Worm (Caenorhabditis elegans) whole organism, L4 larva: ENCODE measurements around the gene C15C7.4.
A peak's percentile ranks its signal among the peaks of the same experiment; 100 is the strongest.

Experiments
- D1046.2 ChIP-seq: fragments of 200-800 bp; sonication (Bioruptor generic); IDR thresholded peaks from 2 replicates; pipeline ENCODE4 v1.3.6; 2022; ENCODE audit warnings: missing genetic modification characterization, missing compliant biosample characterization
- F37D6.2 ChIP-seq: sonication (generic microtip); optimal IDR thresholded peaks from 2 replicates; lab custom pipeline; 2016; ENCODE audit warnings: mild to moderate bottlenecking, missing genetic modification characterization, missing compliant biosample characterization
- T26A8.4 ChIP-seq: fragments of 200-800 bp; sonication (Bioruptor generic); IDR thresholded peaks from 2 replicates; pipeline ENCODE4 v1.3.6; 2022; ENCODE audit warnings: missing genetic modification characterization, missing compliant biosample characterization
- Y75B8A.6 ChIP-seq: fragments of 200-800 bp; sonication (Bioruptor generic); IDR thresholded peaks from 2 replicates; pipeline ENCODE4 v1.3.6; 2022; ENCODE audit warnings: missing genetic modification reagents, missing genetic modification characterization, missing compliant biosample characterization
- ZK546.5 ChIP-seq, 2 experiments: sonication (generic microtip); optimal IDR thresholded peaks; 2 replicates each; lab custom pipeline; 2017; ENCODE audit warnings: missing biosample characterization in 2 of 2, missing genetic modification characterization in 2 of 2
- aha-1 ChIP-seq: fragments of 150-350 bp; peaks from one replicate; lab custom pipeline; 2014; ENCODE audit warnings: missing biosample characterization, missing genetic modification characterization
- ama-1 ChIP-seq: fragments of 150-350 bp; optimal IDR thresholded peaks from 2 replicates; lab custom pipeline; 2014; ENCODE audit warnings: inconsistent platforms, mixed read lengths
- ceh-20 ChIP-seq: fragments of 200-800 bp; sonication (Bioruptor generic); IDR thresholded peaks from 2 replicates; pipeline ENCODE4 v1.3.6; 2022; ENCODE audit warnings: missing genetic modification reagents, missing genetic modification characterization, missing compliant biosample characterization
- ctbp-1 ChIP-seq: fragments of 200-800 bp; sonication (Bioruptor generic); IDR thresholded peaks from 2 replicates; pipeline ENCODE4 v1.3.6; 2022; ENCODE audit warnings: missing genetic modification reagents, missing genetic modification characterization, missing compliant biosample characterization
- daf-16 ChIP-seq, 3 experiments: sonication (generic microtip); optimal IDR thresholded peaks; 2 replicates each; lab custom pipeline; 2016 to 2017; ENCODE audit warnings: missing genetic modification characterization in 3 of 3, missing genetic modification reagents in 3 of 3, mild to moderate bottlenecking in 2 of 3, missing compliant biosample characterization in 2 of 3, missing biosample characterization in 1 of 3, moderate library complexity in 1 of 3
- daf-19 ChIP-seq: fragments of 200-800 bp; sonication (Bioruptor generic); conservative IDR thresholded peaks from 2 replicates; pipeline ENCODE4 v1.3.6; 2022; ENCODE audit warnings: missing genetic modification characterization, missing compliant biosample characterization
- dmd-8 ChIP-seq: fragments of 200-800 bp; sonication (Bioruptor generic); IDR thresholded peaks from 2 replicates; pipeline ENCODE4 v1.3.6; 2022; ENCODE audit warnings: missing genetic modification characterization, missing compliant biosample characterization
- egl-27 ChIP-seq: sonication (generic microtip); optimal IDR thresholded peaks from 3 replicates; lab custom pipeline; 2017; ENCODE audit warnings: missing biosample characterization, missing genetic modification reagents, missing genetic modification characterization
- egl-43 ChIP-seq: fragments of 200-800 bp; sonication (Bioruptor generic); IDR thresholded peaks from 2 replicates; pipeline ENCODE4 v1.3.6; 2022; ENCODE audit warnings: missing genetic modification reagents, missing genetic modification characterization, missing compliant biosample characterization
- fkh-10 ChIP-seq: fragments of 150-350 bp; optimal IDR thresholded peaks from 2 replicates; lab custom pipeline; 2014; ENCODE audit warnings: missing biosample characterization, missing genetic modification reagents, missing genetic modification characterization
- hif-1 ChIP-seq, 2 experiments: sonication (generic microtip); optimal IDR thresholded peaks; 2 replicates each; lab custom pipeline; 2016 to 2017; ENCODE audit warnings: missing compliant biosample characterization in 2 of 2, missing genetic modification characterization in 2 of 2, missing genetic modification reagents in 2 of 2, missing genotype in 2 of 2, mild to moderate bottlenecking in 1 of 2
- hlh-11 ChIP-seq: fragments of 200-800 bp; sonication (Bioruptor generic); optimal IDR thresholded peaks from 2 replicates; lab custom pipeline; 2018; ENCODE audit warnings: mild to moderate bottlenecking, missing genetic modification characterization, missing compliant biosample characterization
- hlh-30 ChIP-seq: sonication (generic microtip); optimal IDR thresholded peaks from 2 replicates; lab custom pipeline; 2017; ENCODE audit warnings: antibody characterized with exemption, mild to moderate bottlenecking, missing genetic modification characterization, missing compliant biosample characterization; ENCODE audit not compliant: insufficient read depth
- hmg-1.1 ChIP-seq: fragments of 200-800 bp; sonication (Bioruptor generic); IDR thresholded peaks from 2 replicates; pipeline ENCODE4 v1.3.6; 2022; ENCODE audit warnings: missing genetic modification reagents, missing genetic modification characterization, missing compliant biosample characterization
- lim-7 ChIP-seq: fragments of 200-800 bp; sonication (Bioruptor generic); IDR thresholded peaks from 2 replicates; pipeline ENCODE4 v1.3.6; 2022; ENCODE audit warnings: missing genetic modification characterization, missing compliant biosample characterization
- lin-13 ChIP-seq: fragments of 150-350 bp; optimal IDR thresholded peaks from 2 replicates; lab custom pipeline; 2014; ENCODE audit warnings: missing biosample characterization, missing genetic modification reagents, missing genetic modification characterization
- lsy-2 ChIP-seq, 2 experiments: fragments of 150-350 bp in 1 of 2; sonication (generic microtip) in 1 of 2; optimal IDR thresholded peaks; 2 replicates each; lab custom pipeline; 2014 to 2017; ENCODE audit warnings: missing biosample characterization in 2 of 2, missing genetic modification characterization in 2 of 2
- madf-5 ChIP-seq, 2 experiments: fragments of 200-800 bp; sonication (Bioruptor generic); IDR thresholded peaks; 2 replicates each; pipeline ENCODE4 v1.3.6; 2022; ENCODE audit warnings: missing compliant biosample characterization in 2 of 2, missing genetic modification characterization in 2 of 2
- madf-9 ChIP-seq: fragments of 200-800 bp; sonication (Bioruptor generic); conservative IDR thresholded peaks from 2 replicates; pipeline ENCODE4 v1.3.6; 2022; ENCODE audit warnings: missing genetic modification reagents, missing genetic modification characterization, missing compliant biosample characterization
- mdl-1 ChIP-seq, 2 experiments: fragments of 150-350 bp in 1 of 2; sonication (generic microtip) in 1 of 2; optimal IDR thresholded peaks; 2 replicates each; lab custom pipeline; 2014 to 2017; ENCODE audit warnings: missing biosample characterization in 2 of 2, missing genetic modification characterization in 2 of 2
- mdt-29 ChIP-seq: fragments of 200-800 bp; sonication (Bioruptor generic); IDR thresholded peaks from 2 replicates; pipeline ENCODE4 v1.3.6; 2022; ENCODE audit warnings: missing genetic modification reagents, missing genetic modification characterization, missing compliant biosample characterization
- mep-1 ChIP-seq: fragments of 150-350 bp; sonication (generic microtip); optimal IDR thresholded peaks from 3 replicates; lab custom pipeline; 2014; ENCODE audit warnings: missing biosample characterization, missing genetic modification characterization
- nhr-10 ChIP-seq: fragments of 150-350 bp; optimal IDR thresholded peaks from 2 replicates; lab custom pipeline; 2014; ENCODE audit warnings: missing biosample characterization, missing genetic modification characterization
- nhr-11 ChIP-seq: fragments of 150-350 bp; optimal IDR thresholded peaks from 2 replicates; lab custom pipeline; 2014; ENCODE audit warnings: missing biosample characterization, missing genetic modification characterization
- nhr-237 ChIP-seq: sonication (generic microtip); optimal IDR thresholded peaks from 2 replicates; lab custom pipeline; 2017; ENCODE audit warnings: missing biosample characterization, missing genetic modification characterization
- nhr-28 ChIP-seq: fragments of 150-350 bp; optimal IDR thresholded peaks from 2 replicates; lab custom pipeline; 2014; ENCODE audit warnings: missing biosample characterization, missing genetic modification characterization
- nhr-42 ChIP-seq: fragments of 200-800 bp; sonication (Bioruptor generic); IDR thresholded peaks from 2 replicates; pipeline ENCODE4 v1.3.6; 2022; ENCODE audit warnings: missing genetic modification characterization, missing compliant biosample characterization
- nhr-48 ChIP-seq: sonication (generic microtip); optimal IDR thresholded peaks from 2 replicates; lab custom pipeline; 2016; ENCODE audit warnings: mild to moderate bottlenecking, missing genetic modification characterization, missing compliant biosample characterization
- nhr-6 ChIP-seq: fragments of 150-350 bp; optimal IDR thresholded peaks from 2 replicates; lab custom pipeline; 2014; ENCODE audit warnings: missing biosample characterization, missing genetic modification characterization
- php-3 ChIP-seq: fragments of 200-800 bp; sonication (Bioruptor generic); IDR thresholded peaks from 2 replicates; pipeline ENCODE4 v1.3.6; 2022; ENCODE audit warnings: missing genetic modification reagents, missing genetic modification characterization, missing compliant biosample characterization
- pqm-1 ChIP-seq: sonication (generic microtip); optimal IDR thresholded peaks from 2 replicates; lab custom pipeline; 2017; ENCODE audit warnings: missing biosample characterization, missing genetic modification characterization
- rbr-2 ChIP-seq: sonication (generic microtip); optimal IDR thresholded peaks from 2 replicates; lab custom pipeline; 2016; ENCODE audit warnings: missing genotype, missing genetic modification characterization, missing compliant biosample characterization
- set-16 ChIP-seq: fragments of 200-800 bp; sonication (Bioruptor generic); IDR thresholded peaks from 2 replicates; pipeline ENCODE4 v1.3.6; 2022; ENCODE audit warnings: missing genetic modification reagents, missing genetic modification characterization, missing compliant biosample characterization
- snpc-1.2 ChIP-seq: fragments of 200-800 bp; sonication (Bioruptor generic); IDR thresholded peaks from 2 replicates; pipeline ENCODE4 v1.3.6; 2022; ENCODE audit warnings: missing genetic modification reagents, missing genetic modification characterization, missing compliant biosample characterization
- snpc-4 ChIP-seq: fragments of 150-350 bp; optimal IDR thresholded peaks from 2 replicates; lab custom pipeline; 2014; ENCODE audit warnings: missing biosample characterization, missing genetic modification characterization
- spr-3 ChIP-seq: fragments of 200-800 bp; sonication (Bioruptor generic); optimal IDR thresholded peaks from 2 replicates; lab custom pipeline; 2018; ENCODE audit warnings: mild to moderate bottlenecking, missing genetic modification characterization, missing compliant biosample characterization
- unc-62 ChIP-seq, 3 experiments: fragments of 150-350 bp in 1 of 3; sonication (generic microtip); optimal IDR thresholded peaks in 2 of 3; peaks in 1 of 3; 1 replicate in 1 of 3; 2 replicates in 2 of 3; lab custom pipeline; 2014 to 2017; ENCODE audit warnings: missing biosample characterization in 3 of 3, missing genetic modification characterization in 3 of 3, missing genetic modification reagents in 3 of 3, missing genotype in 1 of 3
- zip-11 ChIP-seq: fragments of 200-800 bp; sonication (Bioruptor generic); IDR thresholded peaks from 2 replicates; pipeline ENCODE4 v1.3.6; 2022; ENCODE audit warnings: missing genetic modification characterization, missing compliant biosample characterization

C15C7.4 gene

ce11 chrX:3115134-3116032 is 30.0 kb upstream of the C15C7.4 start (continued):
- TF ChIP-seq hlh-30 (tag; lab: Kevin White, UChicago), result peak; percentile 64
- peak; percentile 38; the same call in 1 of the 2 replicates for TF ChIP-seq D1046.2 (GFP tag; lab: Robert Waterston, UW)
- TF ChIP-seq egl-27 (tag; lab: Kevin White, UChicago), result no peak
- peak; percentile 51; the same call in 1 of the 2 replicates for TF ChIP-seq php-3
- no peak for TF ChIP-seq lin-13 (GFP tag; lab: Kevin White, UChicago)

ce11 chrX:3116033-3116876 is 29.1 kb upstream of the C15C7.4 start, which contains the start of gene mai-1:
Gene mai-1 (minus strand): TSS chrX:3116589.
- TF ChIP-seq madf-5 (GFP tag; IDR thresholded peaks at IDR 0.05; lab: Robert Waterston, UW), result 0 out of 4 replicates have a peak, but pooled peaks of 1 of the 2 experiments have one; percentile 2
- TF ChIP-seq nhr-42 (GFP tag; lab: Robert Waterston, UW), result 0 out of 2 replicates have a peak, but pooled peaks have one; percentile 53
- TF ChIP-seq daf-19 (GFP tag; lab: Robert Waterston, UW), result 0 out of 2 replicates have a peak, but pooled peaks have one; percentile 36
- TF ChIP-seq madf-9 (GFP tag; lab: Robert Waterston, UW), result peak; percentile 59; the same call in 1 of the 2 replicates
- TF ChIP-seq hlh-30 (tag; lab: Kevin White, UChicago), result no peak
- no peak for TF ChIP-seq zip-11
- peak; percentile 7; the same call in 1 of the 2 replicates for TF ChIP-seq mdt-29 (GFP tag; lab: Robert Waterston, UW)
- TF ChIP-seq ZK546.5 (tag; optimal IDR thresholded peaks at IDR 0.05; lab: Kevin White, UChicago), result no peak
- peak; percentile 37 for TF ChIP-seq spr-3 (GFP tag; lab: Kevin White, UChicago)
- TF ChIP-seq snpc-4 (tag; lab: Kevin White, UChicago), result no peak
- peak in 1 of 2 experiments; percentile 10 for TF ChIP-seq mdl-1 (tag; optimal IDR thresholded peaks at IDR 0.05; lab: Kevin White, UChicago)
- TF ChIP-seq nhr-48, result peak; percentile 47
- TF ChIP-seq daf-16 (GFP tag; optimal IDR thresholded peaks at IDR 0.05; lab: Kevin White, UChicago), result peak in 1 of 2 experiments; percentile 0
- TF ChIP-seq daf-16 (tag; optimal IDR thresholded peaks at IDR 0.05; lab: Kevin White, UChicago), result peak; percentile 79
- TF ChIP-seq hmg-1.1 (GFP tag; lab: Robert Waterston, UW), result peak; percentile 88
- TF ChIP-seq mep-1 (tag; lab: Kevin White, UChicago), result peak; percentile 15
- peak; percentile 95 to 100 for TF ChIP-seq hif-1 (tag; optimal IDR thresholded peaks at IDR 0.05; lab: Kevin White, UChicago)
- TF ChIP-seq lsy-2 (tag; optimal IDR thresholded peaks at IDR 0.05; lab: Kevin White, UChicago), result peak; percentile 7 to 24
- peak; percentile 7 for TF ChIP-seq nhr-28 (tag; lab: Kevin White, UChicago)
- TF ChIP-seq set-16 (GFP tag; lab: Robert Waterston, UW), result peak; percentile 89
- TF ChIP-seq fkh-10 (GFP tag; lab: Kevin White, UChicago), result peak; percentile 42
- no peak for TF ChIP-seq nhr-6 (tag; lab: Kevin White, UChicago)
- peak; percentile 42; the same call in 1 of the 2 replicates for TF ChIP-seq snpc-1.2 (GFP tag; lab: Robert Waterston, UW)
- TF ChIP-seq dmd-8 (GFP tag; lab: Robert Waterston, UW), result no peak
- TF ChIP-seq nhr-237 (tag; lab: Kevin White, UChicago), result no peak
- peak; percentile 100 for TF ChIP-seq aha-1 (tag; lab: Kevin White, UChicago)
- peak; percentile 27 for TF ChIP-seq F37D6.2 (tag; lab: Kevin White, UChicago)
- peak; percentile 28 for TF ChIP-seq nhr-10 (tag; lab: Kevin White, UChicago)
- no peak for TF ChIP-seq T26A8.4
- peak; percentile 59 for TF ChIP-seq rbr-2 (tag; lab: Kevin White, UChicago)
- peak; percentile 55; the same call in 1 of the 2 replicates for TF ChIP-seq ceh-20 (GFP tag; lab: Robert Waterston, UW)
- peak; percentile 81 for TF ChIP-seq egl-43 (GFP tag; lab: Robert Waterston, UW)
- peak; percentile 5 for TF ChIP-seq nhr-11 (tag; lab: Kevin White, UChicago)
- TF ChIP-seq hlh-11 (tag; lab: Kevin White, UChicago), result peak; percentile 4
- 0 out of 2 replicates have a peak, but pooled peaks have one; percentile 40 for TF ChIP-seq Y75B8A.6 (GFP tag; lab: Robert Waterston, UW)
- TF ChIP-seq unc-62 (GFP tag; optimal IDR thresholded peaks at IDR 0.05 in 1 of 2; lab: Kevin White, UChicago), result peak in 1 of 2 experiments; percentile 79
- TF ChIP-seq unc-62 (tag; optimal IDR thresholded peaks at IDR 0.05; lab: Kevin White, UChicago), result no peak
- TF ChIP-seq lim-7 (GFP tag; lab: Robert Waterston, UW), result 0 out of 2 replicates have a peak, but pooled peaks have one; percentile 23
- TF ChIP-seq ctbp-1 (GFP tag; lab: Robert Waterston, UW), result peak; percentile 78
- TF ChIP-seq pqm-1 (tag; lab: Kevin White, UChicago), result peak; percentile 29
- peak; percentile 62 for TF ChIP-seq ama-1
